Worm (Caenorhabditis elegans) whole organism, L4 larva: ENCODE measurements around the gene smrd-1.

Experiments
- ceh-82 ChIP-seq: sonication (generic microtip); optimal IDR thresholded peaks from 2 replicates; lab custom pipeline; 2017; ENCODE audit warnings: missing biosample characterization, missing genetic modification characterization
- dmd-6 ChIP-seq: fragments of 200-800 bp; sonication (Bioruptor generic); IDR thresholded peaks from 2 replicates; pipeline ENCODE4 v1.3.6; 2022; ENCODE audit warnings: missing genetic modification reagents, missing genetic modification characterization, missing compliant biosample characterization
- dmd-8 ChIP-seq: fragments of 200-800 bp; sonication (Bioruptor generic); IDR thresholded peaks from 2 replicates; pipeline ENCODE4 v1.3.6; 2022; ENCODE audit warnings: missing genetic modification characterization, missing compliant biosample characterization
- dpl-1 ChIP-seq: fragments of 150-350 bp; optimal IDR thresholded peaks from 2 replicates; lab custom pipeline; 2014; ENCODE audit warnings: missing biosample characterization, missing genetic modification reagents, missing genetic modification characterization
- vab-7 ChIP-seq: fragments of 200-800 bp; sonication (Bioruptor generic); IDR thresholded peaks from 2 replicates; pipeline ENCODE4 v1.3.6; 2022; ENCODE audit warnings: missing genetic modification reagents, missing genetic modification characterization, missing compliant biosample characterization
- zfp-2 ChIP-seq: sonication (generic microtip); optimal IDR thresholded peaks from 2 replicates; lab custom pipeline; 2016; ENCODE audit warnings: mild to moderate bottlenecking, missing genetic modification characterization, missing compliant biosample characterization
- zfp-3 ChIP-seq: fragments of 200-800 bp; sonication (Bioruptor generic); conservative IDR thresholded peaks from 2 replicates; pipeline ENCODE4 v1.3.6; 2022; ENCODE audit warnings: missing genetic modification reagents, missing genetic modification characterization, missing compliant biosample characterization

DNA sequence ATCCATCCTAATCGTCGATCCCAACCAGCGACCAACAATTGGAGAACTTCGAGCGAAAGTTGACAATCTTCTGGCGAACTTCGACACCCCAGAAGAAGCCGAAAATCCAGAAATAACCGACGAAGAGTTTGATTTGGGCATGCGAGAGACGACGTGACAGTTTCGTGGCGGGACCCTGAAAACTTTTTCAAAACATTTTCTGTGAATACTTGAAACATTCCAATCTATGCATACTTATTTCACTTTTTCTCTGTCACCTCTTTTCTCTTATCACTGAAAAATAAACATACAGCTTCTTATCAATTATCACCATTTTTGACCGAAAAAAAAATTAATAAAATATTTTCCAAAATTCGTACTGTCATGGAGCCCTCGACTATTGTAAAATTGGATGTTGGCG lies 46.2 kb upstream of the smrd-1 start, which contains the start of gene D2045.8:
- TF ChIP-seq zfp-3 (no peak), dpl-1 (GFP tag; lab: Kevin White, UChicago) (no peak), dmd-8 (no peak), zfp-2 (tag; lab: Kevin White, UChicago) (no peak), ceh-82 (tag; lab: Kevin White, UChicago) (no peak), dmd-6 (no peak), vab-7 (GFP tag; lab: Robert Waterston, UW) (no peak)
